Fruit fly (Drosophila melanogaster): Measurements from ENCODE around the gene CG43075.

DNA sequence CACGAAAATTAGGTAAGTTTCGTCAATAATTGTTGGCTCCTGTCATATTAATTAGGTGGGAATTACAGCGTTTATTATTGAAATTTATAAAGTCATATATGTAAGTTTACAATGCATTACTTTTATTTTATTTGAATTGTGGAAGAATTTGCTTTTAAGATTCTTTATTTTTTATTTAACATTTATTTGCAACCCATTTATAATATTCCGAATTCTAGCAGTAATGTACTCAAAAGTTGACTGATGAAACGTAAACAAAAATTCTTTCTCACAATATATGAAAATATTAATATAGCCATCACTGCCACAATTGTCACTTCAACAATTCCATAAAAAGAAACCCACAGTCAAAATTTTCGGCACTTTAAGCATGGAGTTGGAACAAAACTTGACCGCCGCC, 10.9 kb downstream of the CG43075 start, which contains the start of gene CG5662:
- TF ChIP-seq Hr83 (GFP tag; optimal IDR thresholded peaks at IDR 0.05; ENCODE audit: poor library complexity, severe bottlenecking) (no peak), foxo (GFP tag; optimal IDR thresholded peaks at IDR 0.05) (no peak), Hnf4 (GFP tag; optimal IDR thresholded peaks at IDR 0.05) (no peak)
